Fruit fly (Drosophila melanogaster): ENCODE results near the gene Idgf2.

The Idgf2 gene

dm6 chr2L:16491123-16491751 is 44.1 kb downstream of the Idgf2 start, which contains the start of gene Tpr2 (continued):
- peak; percentile 62 for TF ChIP-seq CG9932 (GFP tag; IDR thresholded peaks at IDR 0.05)
- TF ChIP-seq Atf6 (GFP tag; IDR thresholded peaks at IDR 0.05): peak; percentile 66
- peak; percentile 56 for TF ChIP-seq pho (GFP tag; optimal IDR thresholded peaks at IDR 0.05)
- TF ChIP-seq Ets97D (GFP tag; optimal IDR thresholded peaks at IDR 0.05): peak; percentile 88
- TF ChIP-seq nerfin-1 (tag; optimal IDR thresholded peaks at IDR 0.05): peak; percentile 23
- TF ChIP-seq B-H1 (GFP tag; IDR thresholded peaks at IDR 0.05): no peak
- TF ChIP-seq gfzf (GFP tag; optimal IDR thresholded peaks at IDR 0.05): peak; percentile 59
- TF ChIP-seq fd102C (GFP tag; optimal IDR thresholded peaks at IDR 0.05): peak; percentile 33
- TF ChIP-seq CHES-1-like (GFP tag; optimal IDR thresholded peaks at IDR 0.05): peak; percentile 52
- peak; percentile 65 for TF ChIP-seq Hsf (GFP tag; optimal IDR thresholded peaks at IDR 0.05)
- TF ChIP-seq Spps (tag; optimal IDR thresholded peaks at IDR 0.05): no peak
- peak; percentile 66; the same call in 1 of the 2 replicates for TF ChIP-seq ato (GFP tag; IDR thresholded peaks at IDR 0.05; ENCODE audit: partially characterized antibody)
- TF ChIP-seq da (GFP tag; optimal IDR thresholded peaks at IDR 0.05): peak; percentile 48
- TF ChIP-seq Rx (GFP tag; IDR thresholded peaks at IDR 0.05): no peak
- no peak for TF ChIP-seq fd96Cb (tag; optimal IDR thresholded peaks at IDR 0.05)
- TF ChIP-seq gce (GFP tag; IDR thresholded peaks at IDR 0.05): no peak
- TF ChIP-seq CG9797 (GFP tag; optimal IDR thresholded peaks at IDR 0.05): peak; percentile 61
- TF ChIP-seq croc (GFP tag; conservative IDR thresholded peaks at IDR 0.05): peak; percentile 25; the same call in 1 of the 3 replicates
- TF ChIP-seq CkIIα-i1 (GFP tag; IDR thresholded peaks at IDR 0.05): no peak
- peak in 1 of 2 experiments; percentile 5 for TF ChIP-seq Pdp1 (GFP tag; optimal IDR thresholded peaks at IDR 0.05)
- TF ChIP-seq row (GFP tag; IDR thresholded peaks at IDR 0.05): peak; percentile 88
- TF ChIP-seq peb (GFP tag; IDR thresholded peaks at IDR 0.05): 0 out of 2 replicates have a peak, but pooled peaks have one; percentile 5
- TF ChIP-seq kah (GFP tag; optimal IDR thresholded peaks at IDR 0.05): no peak
- peak; percentile 51 for TF ChIP-seq CG13775 (GFP tag; optimal IDR thresholded peaks at IDR 0.05)
- TF ChIP-seq zen (tag; optimal IDR thresholded peaks at IDR 0.05): peak; percentile 65
- peak; percentile 64 for TF ChIP-seq D19B (GFP tag; optimal IDR thresholded peaks at IDR 0.05)
- TF ChIP-seq tup (GFP tag; optimal IDR thresholded peaks at IDR 0.05): no peak
- TF ChIP-seq pb (GFP tag; optimal IDR thresholded peaks at IDR 0.05): no peak
- no peak for TF ChIP-seq CG34422 (GFP tag; IDR thresholded peaks at IDR 0.05)
- peak; percentile 84 for TF ChIP-seq CG14710 (tag; optimal IDR thresholded peaks at IDR 0.05)
- no peak for TF ChIP-seq CG10565 (GFP tag; optimal IDR thresholded peaks at IDR 0.05)
- TF ChIP-seq bbx (GFP tag; IDR thresholded peaks at IDR 0.05; ENCODE audit: partially characterized antibody): peak; percentile 77
- 0 out of 2 replicates have a peak, but pooled peaks have one; percentile 4 for TF ChIP-seq lmd (GFP tag; IDR thresholded peaks at IDR 0.05)
- TF ChIP-seq psq (GFP tag; optimal IDR thresholded peaks at IDR 0.05): no peak
- TF ChIP-seq CG12391 (tag; optimal IDR thresholded peaks at IDR 0.05): peak; percentile 83
- peak; percentile 30 for TF ChIP-seq abd-A (tag; optimal IDR thresholded peaks at IDR 0.05)
- no peak for TF ChIP-seq CG16779 (GFP tag; IDR thresholded peaks at IDR 0.05)
- TF ChIP-seq CG15073 (GFP tag; optimal IDR thresholded peaks at IDR 0.05): no peak
- TF ChIP-seq CG9817 (tag; optimal IDR thresholded peaks at IDR 0.05): peak; percentile 67
- no peak for TF ChIP-seq zf30C (GFP tag; optimal IDR thresholded peaks at IDR 0.05)
- TF ChIP-seq knrl (GFP tag; IDR thresholded peaks at IDR 0.05; ENCODE audit: partially characterized antibody): peak; percentile 96
- TF ChIP-seq az2 (GFP tag; optimal IDR thresholded peaks at IDR 0.05): peak; percentile 31
- no peak for TF ChIP-seq CG6765 (GFP tag; optimal IDR thresholded peaks at IDR 0.05)
- peak; percentile 48 for TF ChIP-seq CG15269 (tag; optimal IDR thresholded peaks at IDR 0.05)
- TF ChIP-seq corto (GFP tag; optimal IDR thresholded peaks at IDR 0.05): no peak
- peak; percentile 36 for TF ChIP-seq org-1 (GFP tag; optimal IDR thresholded peaks at IDR 0.05)
- peak; percentile 92 for TF ChIP-seq sna (GFP tag; IDR thresholded peaks at IDR 0.05; ENCODE audit: partially characterized antibody)
- TF ChIP-seq Mad (GFP tag; optimal IDR thresholded peaks at IDR 0.05): peak; percentile 59
- peak; percentile 71 for TF ChIP-seq CG33557 (GFP tag; optimal IDR thresholded peaks at IDR 0.05)

Measured in whole organism, embryonic.